Worm (Caenorhabditis elegans): Measurements from ENCODE around the gene K07F5.17.

K07F5.17 gene

DNA sequence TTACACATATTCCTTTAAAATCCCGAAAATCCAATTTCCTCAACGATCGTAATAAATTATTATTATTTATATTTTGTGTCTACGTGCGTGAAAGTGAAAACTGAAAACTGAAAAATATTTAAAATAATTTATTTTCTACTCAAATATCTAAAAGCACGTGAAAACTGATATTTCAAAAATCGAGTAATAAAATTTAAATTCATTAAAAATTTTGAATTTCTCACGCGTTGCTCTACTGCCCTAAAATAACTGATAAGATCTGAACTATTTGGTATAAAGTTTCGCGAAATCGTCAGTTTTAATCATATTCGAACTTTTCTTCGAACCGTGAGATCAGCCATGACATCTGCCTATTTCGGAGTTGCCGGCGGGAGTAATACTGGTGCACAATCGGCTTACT, 10.1 kb downstream of the K07F5.17 start, which contains the start of gene ssq-1:
TSS of gene ssq-1 (plus strand) at position 301 of the 400 bp plus-strand sequence.
- TF ChIP-seq ets-4 (GFP tag; optimal IDR thresholded peaks at IDR 0.05), result no peak
- no peak for TF ChIP-seq gei-17 (GFP tag; optimal IDR thresholded peaks at IDR 0.05)
- no peak for TF ChIP-seq mes-4 (tag; optimal IDR thresholded peaks at IDR 0.05)
- TF ChIP-seq cebp-2 (GFP tag; IDR thresholded peaks at IDR 0.05), result no peak
- no peak for TF ChIP-seq nfyb-1 (GFP tag; IDR thresholded peaks at IDR 0.05)
- TF ChIP-seq rpc-1 (optimal IDR thresholded peaks at IDR 0.05), result no peak
- TF ChIP-seq rpc-1 (tag; optimal IDR thresholded peaks at IDR 0.05), result no peak
- TF ChIP-seq egl-18 (GFP tag; IDR thresholded peaks at IDR 0.05), result no peak
- TF ChIP-seq fkh-3 (tag; optimal IDR thresholded peaks at IDR 0.05), result no peak
- no peak for TF ChIP-seq F57A8.1 (GFP tag; optimal IDR thresholded peaks at IDR 0.05)
- TF ChIP-seq lsy-27 (tag; optimal IDR thresholded peaks at IDR 0.05; ENCODE audit: borderline replicate concordance, insufficient read depth), result no peak
- TF ChIP-seq tlf-1 (GFP tag; optimal IDR thresholded peaks at IDR 0.05), result no peak
- no peak for TF ChIP-seq Y67H2A.10 (GFP tag; conservative IDR thresholded peaks at IDR 0.05)
- TF ChIP-seq F52B5.7 (tag; optimal IDR thresholded peaks at IDR 0.05), result no peak

DNA sequence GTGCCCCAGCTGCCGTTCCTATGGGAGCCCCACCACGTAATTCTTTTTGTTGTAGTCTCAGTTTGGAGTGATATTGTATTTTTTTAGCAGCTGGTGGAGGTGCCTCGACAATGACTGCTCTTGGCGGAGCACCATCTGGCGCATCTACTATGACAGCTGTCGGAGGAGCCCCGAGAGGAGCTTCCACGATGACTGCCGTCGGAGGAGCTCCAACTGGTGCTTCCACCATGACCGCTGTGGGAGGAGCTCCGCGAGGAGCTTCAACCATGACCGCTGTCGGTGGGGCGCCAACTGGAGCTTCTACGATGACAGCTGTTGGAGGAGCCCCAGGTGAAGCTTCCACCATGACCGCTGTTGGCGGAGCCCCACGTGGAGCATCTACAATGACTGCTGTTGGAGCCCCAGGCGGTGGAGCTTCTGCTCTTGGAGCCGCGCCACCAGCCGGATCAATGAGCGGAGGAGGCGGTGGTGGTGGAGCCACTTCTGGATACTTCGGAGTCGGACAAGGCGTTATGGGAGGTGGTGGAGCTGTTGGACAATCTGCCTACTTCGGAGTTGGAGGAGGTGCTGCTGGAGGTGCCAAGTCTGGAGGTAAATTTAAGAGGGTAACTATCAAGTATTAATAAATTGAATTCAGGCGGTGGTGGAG, 10.8 kb downstream of the K07F5.17 start:
- TF ChIP-seq attf-6 (GFP tag; IDR thresholded peaks at IDR 0.05), result no peak
- TF ChIP-seq F52B5.7 (tag; optimal IDR thresholded peaks at IDR 0.05), result no peak
- no peak for TF ChIP-seq egl-18 (GFP tag; IDR thresholded peaks at IDR 0.05)
- TF ChIP-seq B0336.3 (GFP tag; IDR thresholded peaks at IDR 0.05), result no peak
- no peak for TF ChIP-seq C06A6.2 (GFP tag; conservative IDR thresholded peaks at IDR 0.05)
- no peak for TF ChIP-seq chd-7 (tag; optimal IDR thresholded peaks at IDR 0.05)
- no peak for TF ChIP-seq athp-1 (tag; optimal IDR thresholded peaks at IDR 0.05)
- TF ChIP-seq hmg-1.2 (GFP tag; IDR thresholded peaks at IDR 0.05), result no peak
- no peak for TF ChIP-seq F39B2.1 (GFP tag; IDR thresholded peaks at IDR 0.05)
- 0 out of 2 replicates have a peak, but pooled peaks have one; percentile 20 for TF ChIP-seq Y56A3A.18 (GFP tag; IDR thresholded peaks at IDR 0.05)
- TF ChIP-seq nhr-120 (GFP tag; IDR thresholded peaks at IDR 0.05), result 0 out of 2 replicates have a peak, but pooled peaks have one; percentile 9
- no peak for TF ChIP-seq Y79H2A.3 (GFP tag; conservative IDR thresholded peaks at IDR 0.05)
- TF ChIP-seq egrh-3 (GFP tag; IDR thresholded peaks at IDR 0.05), result peak; percentile 73
- TF ChIP-seq lin-35 (GFP tag; optimal IDR thresholded peaks at IDR 0.05), result no peak
- TF ChIP-seq ztf-3 (GFP tag; optimal IDR thresholded peaks at IDR 0.05), result no peak
- 0 out of 2 replicates have a peak, but pooled peaks have one; percentile 2 for TF ChIP-seq madf-3 (GFP tag; IDR thresholded peaks at IDR 0.05)
- TF ChIP-seq ekl-4 (GFP tag; IDR thresholded peaks at IDR 0.05), result no peak
- TF ChIP-seq Y67H2A.10 (GFP tag; conservative IDR thresholded peaks at IDR 0.05), result no peak
- no peak for TF ChIP-seq Y53F4B.3 (GFP tag; IDR thresholded peaks at IDR 0.05)
- TF ChIP-seq F33H1.4 (GFP tag; IDR thresholded peaks at IDR 0.05), result no peak
- 0 out of 2 replicates have a peak, but pooled peaks have one; percentile 5 for TF ChIP-seq mcd-1 (GFP tag; IDR thresholded peaks at IDR 0.05)
- no peak for TF ChIP-seq akir-1 (GFP tag; optimal IDR thresholded peaks at IDR 0.05)
- no peak for TF ChIP-seq mxl-1 (tag; optimal IDR thresholded peaks at IDR 0.05)
- no peak for TF ChIP-seq ceh-79 (tag; optimal IDR thresholded peaks at IDR 0.05)
- TF ChIP-seq zim-3 (tag; optimal IDR thresholded peaks at IDR 0.05), result no peak
- TF ChIP-seq lsl-1 (GFP tag; optimal IDR thresholded peaks at IDR 0.05), result no peak
- TF ChIP-seq ztf-28 (GFP tag; IDR thresholded peaks at IDR 0.05), result no peak
- TF ChIP-seq hlh-26 (GFP tag; conservative IDR thresholded peaks at IDR 0.05), result 0 out of 2 replicates have a peak, but pooled peaks have one; percentile 24
- no peak for TF ChIP-seq lin-40 (tag; optimal IDR thresholded peaks at IDR 0.05)
- TF ChIP-seq Y53G8AR.9 (GFP tag; conservative IDR thresholded peaks at IDR 0.05), result no peak
- TF ChIP-seq ceh-91 (GFP tag; IDR thresholded peaks at IDR 0.05), result no peak
- TF ChIP-seq repo-1 (tag; optimal IDR thresholded peaks at IDR 0.05), result no peak
- TF ChIP-seq F37B4.10 (GFP tag; IDR thresholded peaks at IDR 0.05), result no peak
- TF ChIP-seq aptf-3 (GFP tag; IDR thresholded peaks at IDR 0.05), result no peak
- no peak for TF ChIP-seq unc-62 (GFP tag; optimal IDR thresholded peaks at IDR 0.05)
- no peak for TF ChIP-seq unc-130 (GFP tag; optimal IDR thresholded peaks at IDR 0.05)
- TF ChIP-seq zfh-2 (GFP tag; conservative IDR thresholded peaks at IDR 0.05), result peak; percentile 76
